Worm (Caenorhabditis elegans) whole organism, L4 larva: ENCODE measurements around the gene K01H12.4.

Experiments
- arid-1 ChIP-seq: fragments of 200-800 bp; sonication (Bioruptor generic); conservative IDR thresholded peaks from 2 replicates; pipeline ENCODE4 v1.3.6; 2022; ENCODE audit warnings: missing genetic modification reagents, missing genetic modification characterization, missing compliant biosample characterization
- ceh-20 ChIP-seq: fragments of 200-800 bp; sonication (Bioruptor generic); IDR thresholded peaks from 2 replicates; pipeline ENCODE4 v1.3.6; 2022; ENCODE audit warnings: missing genetic modification reagents, missing genetic modification characterization, missing compliant biosample characterization
- ceh-28 ChIP-seq: fragments of 150-350 bp; optimal IDR thresholded peaks from 2 replicates; lab custom pipeline; 2014; ENCODE audit warnings: missing biosample characterization, missing genetic modification reagents, missing genetic modification characterization
- cey-2 ChIP-seq: sonication (generic microtip); optimal IDR thresholded peaks from 3 replicates; lab custom pipeline; 2017; ENCODE audit warnings: missing genetic modification characterization, mild to moderate bottlenecking, missing compliant biosample characterization, antibody characterized with exemption, borderline replicate concordance; ENCODE audit not compliant: insufficient read depth
- ctbp-1 ChIP-seq: fragments of 200-800 bp; sonication (Bioruptor generic); IDR thresholded peaks from 2 replicates; pipeline ENCODE4 v1.3.6; 2022; ENCODE audit warnings: missing genetic modification reagents, missing genetic modification characterization, missing compliant biosample characterization
- daf-16 ChIP-seq, 3 experiments: sonication (generic microtip); optimal IDR thresholded peaks; 2 replicates each; lab custom pipeline; 2016 to 2017; ENCODE audit warnings: missing genetic modification characterization in 3 of 3, missing genetic modification reagents in 3 of 3, mild to moderate bottlenecking in 2 of 3, missing compliant biosample characterization in 2 of 3, missing biosample characterization in 1 of 3, moderate library complexity in 1 of 3
- daf-8 ChIP-seq: fragments of 200-800 bp; sonication (Bioruptor generic); IDR thresholded peaks from 2 replicates; pipeline ENCODE4 v1.3.6; 2022; ENCODE audit warnings: missing genetic modification characterization, missing compliant biosample characterization
- dmd-6 ChIP-seq: fragments of 200-800 bp; sonication (Bioruptor generic); IDR thresholded peaks from 2 replicates; pipeline ENCODE4 v1.3.6; 2022; ENCODE audit warnings: missing genetic modification reagents, missing genetic modification characterization, missing compliant biosample characterization
- dve-1 ChIP-seq: sonication (generic microtip); optimal IDR thresholded peaks from 2 replicates; lab custom pipeline; 2017; ENCODE audit warnings: antibody characterized with exemption, mild to moderate bottlenecking, missing genetic modification characterization, missing compliant biosample characterization; ENCODE audit not compliant: insufficient read depth
- hif-1 ChIP-seq, 2 experiments: sonication (generic microtip); optimal IDR thresholded peaks; 2 replicates each; lab custom pipeline; 2016 to 2017; ENCODE audit warnings: missing compliant biosample characterization in 2 of 2, missing genetic modification characterization in 2 of 2, missing genetic modification reagents in 2 of 2, missing genotype in 2 of 2, mild to moderate bottlenecking in 1 of 2
- hlh-11 ChIP-seq: fragments of 200-800 bp; sonication (Bioruptor generic); optimal IDR thresholded peaks from 2 replicates; lab custom pipeline; 2018; ENCODE audit warnings: mild to moderate bottlenecking, missing genetic modification characterization, missing compliant biosample characterization
- hlh-30 ChIP-seq: sonication (generic microtip); optimal IDR thresholded peaks from 2 replicates; lab custom pipeline; 2017; ENCODE audit warnings: antibody characterized with exemption, mild to moderate bottlenecking, missing genetic modification characterization, missing compliant biosample characterization; ENCODE audit not compliant: insufficient read depth
- hmg-1.1 ChIP-seq: fragments of 200-800 bp; sonication (Bioruptor generic); IDR thresholded peaks from 2 replicates; pipeline ENCODE4 v1.3.6; 2022; ENCODE audit warnings: missing genetic modification reagents, missing genetic modification characterization, missing compliant biosample characterization
- lin-15B ChIP-seq: fragments of 150-350 bp; sonication (generic microtip); optimal IDR thresholded peaks from 3 replicates; lab custom pipeline; 2014; ENCODE audit warnings: missing biosample characterization, missing genetic modification characterization
- lin-29 ChIP-seq: fragments of 200-800 bp; sonication (Bioruptor generic); IDR thresholded peaks from 2 replicates; pipeline ENCODE4 v1.3.6; 2022; ENCODE audit warnings: missing genetic modification reagents, missing genetic modification characterization, missing compliant biosample characterization
- lsy-2 ChIP-seq, 2 experiments: fragments of 150-350 bp in 1 of 2; sonication (generic microtip) in 1 of 2; optimal IDR thresholded peaks; 2 replicates each; lab custom pipeline; 2014 to 2017; ENCODE audit warnings: missing biosample characterization in 2 of 2, missing genetic modification characterization in 2 of 2
- madf-5 ChIP-seq, 2 experiments: fragments of 200-800 bp; sonication (Bioruptor generic); IDR thresholded peaks; 2 replicates each; pipeline ENCODE4 v1.3.6; 2022; ENCODE audit warnings: missing compliant biosample characterization in 2 of 2, missing genetic modification characterization in 2 of 2
- mdl-1 ChIP-seq, 2 experiments: fragments of 150-350 bp in 1 of 2; sonication (generic microtip) in 1 of 2; optimal IDR thresholded peaks; 2 replicates each; lab custom pipeline; 2014 to 2017; ENCODE audit warnings: missing biosample characterization in 2 of 2, missing genetic modification characterization in 2 of 2
- mep-1 ChIP-seq: fragments of 150-350 bp; sonication (generic microtip); optimal IDR thresholded peaks from 3 replicates; lab custom pipeline; 2014; ENCODE audit warnings: missing biosample characterization, missing genetic modification characterization
- nhr-10 ChIP-seq: fragments of 150-350 bp; optimal IDR thresholded peaks from 2 replicates; lab custom pipeline; 2014; ENCODE audit warnings: missing biosample characterization, missing genetic modification characterization
- nhr-102 ChIP-seq: sonication (generic microtip); optimal IDR thresholded peaks from 2 replicates; lab custom pipeline; 2016; ENCODE audit warnings: mild to moderate bottlenecking, missing genetic modification characterization, moderate library complexity, missing compliant biosample characterization
- nhr-25 ChIP-seq: sonication (generic microtip); optimal IDR thresholded peaks from 2 replicates; lab custom pipeline; 2017; ENCODE audit warnings: missing genetic modification characterization, mild to moderate bottlenecking, missing compliant biosample characterization, antibody characterized with exemption, moderate library complexity, borderline replicate concordance; ENCODE audit not compliant: insufficient read depth
- nhr-28 ChIP-seq: fragments of 150-350 bp; optimal IDR thresholded peaks from 2 replicates; lab custom pipeline; 2014; ENCODE audit warnings: missing biosample characterization, missing genetic modification characterization
- nhr-76 ChIP-seq: fragments of 150-350 bp; optimal IDR thresholded peaks from 2 replicates; lab custom pipeline; 2014; ENCODE audit warnings: missing biosample characterization, missing genetic modification characterization
- nhr-77 ChIP-seq: fragments of 150-350 bp; optimal IDR thresholded peaks from 2 replicates; lab custom pipeline; 2014; ENCODE audit warnings: missing biosample characterization, missing genetic modification characterization
- pha-4 ChIP-seq, 2 experiments: fragments of 150-350 bp in 1 of 2; fragments of 200-800 bp in 1 of 2; sonication (Bioruptor generic) in 1 of 2; IDR thresholded peaks in 1 of 2; optimal IDR thresholded peaks in 1 of 2; 2 replicates each; pipeline versions ENCODE4 v1.3.6 to Lab custom; 2014 to 2022; ENCODE audit warnings: missing genetic modification characterization in 2 of 2, missing genetic modification reagents in 2 of 2, missing biosample characterization in 1 of 2, missing compliant biosample characterization in 1 of 2
- pqm-1 ChIP-seq: sonication (generic microtip); optimal IDR thresholded peaks from 2 replicates; lab custom pipeline; 2017; ENCODE audit warnings: missing biosample characterization, missing genetic modification characterization
- rbr-2 ChIP-seq: sonication (generic microtip); optimal IDR thresholded peaks from 2 replicates; lab custom pipeline; 2016; ENCODE audit warnings: missing genotype, missing genetic modification characterization, missing compliant biosample characterization
- snpc-1.2 ChIP-seq: fragments of 200-800 bp; sonication (Bioruptor generic); IDR thresholded peaks from 2 replicates; pipeline ENCODE4 v1.3.6; 2022; ENCODE audit warnings: missing genetic modification reagents, missing genetic modification characterization, missing compliant biosample characterization
- zip-2 ChIP-seq: fragments of 150-350 bp; optimal IDR thresholded peaks from 2 replicates; lab custom pipeline; 2014; ENCODE audit warnings: missing biosample characterization, missing genetic modification characterization
- ztf-11 ChIP-seq: fragments of 150-350 bp; optimal IDR thresholded peaks from 2 replicates; lab custom pipeline; 2014; ENCODE audit warnings: missing biosample characterization, missing genetic modification characterization

K01H12.4 gene

DNA sequence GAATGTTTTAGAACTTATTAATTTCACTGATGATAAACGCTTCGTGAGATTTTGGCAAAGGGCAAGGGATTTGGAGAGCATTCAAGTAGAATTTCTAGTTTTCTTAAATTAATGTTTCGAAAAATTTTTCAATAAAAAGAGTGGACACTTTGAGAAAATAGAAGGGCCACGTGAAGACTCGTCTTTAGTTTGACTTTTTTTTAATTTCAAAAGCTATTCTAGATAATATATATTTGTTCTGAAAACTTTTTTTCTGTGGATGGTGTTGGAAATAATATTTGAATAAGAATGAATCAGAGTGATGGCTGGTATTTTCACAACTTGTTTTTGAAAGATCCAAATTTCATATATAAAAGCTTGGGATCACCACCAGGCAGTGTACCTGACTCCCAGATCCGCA lies 35.5 kb downstream of the K01H12.4 start, which contains the start of gene C28D4.8 (continued):
- TF ChIP-seq snpc-1.2 (GFP tag; lab: Robert Waterston, UW): no peak
- TF ChIP-seq, all 104 proteins: peak for 0

- TF ChIP-seq nhr-28 (tag; lab: Kevin White, UChicago) (peak; percentile 61), hif-1 (tag; optimal IDR thresholded peaks at IDR 0.05; lab: Kevin White, UChicago) (no peak), ztf-11 (tag; lab: Kevin White, UChicago) (no peak), zip-2 (no peak), daf-8 (GFP tag; lab: Robert Waterston, UW) (no peak)
These were observed 42.8 kb downstream of the K01H12.4 start for ce11 chrIV:9755713-9756112.

- TF ChIP-seq nhr-28 (tag; lab: Kevin White, UChicago) (peak; percentile 94), hmg-1.1 (GFP tag; lab: Robert Waterston, UW) (0 out of 2 replicates have a peak, but pooled peaks have one; percentile 15), lsy-2 (tag; optimal IDR thresholded peaks at IDR 0.05; lab: Kevin White, UChicago) (peak in 1 of 2 experiments; percentile 24), dve-1 (peak; percentile 89), lin-15B (tag; lab: Kevin White, UChicago) (no peak), ctbp-1 (GFP tag; lab: Robert Waterston, UW) (0 out of 2 replicates have a peak, but pooled peaks have one; percentile 44), nhr-102 (tag; lab: Kevin White, UChicago) (no peak), ceh-20 (no peak), hlh-30 (tag; lab: Kevin White, UChicago) (peak; percentile 73), rbr-2 (tag; lab: Kevin White, UChicago) (no peak), nhr-77 (tag; lab: Kevin White, UChicago) (peak; percentile 48), lin-29 (GFP tag; lab: Robert Waterston, UW) (no peak), cey-2 (tag; lab: Kevin White, UChicago) (peak; percentile 6), pqm-1 (tag; lab: Kevin White, UChicago) (peak; percentile 60), nhr-76 (tag; lab: Kevin White, UChicago) (no peak), madf-5 (GFP tag; IDR thresholded peaks at IDR 0.05; lab: Robert Waterston, UW) (no peak), arid-1 (GFP tag; lab: Robert Waterston, UW) (no peak), nhr-10 (tag; lab: Kevin White, UChicago) (peak; percentile 10), hlh-11 (tag; lab: Kevin White, UChicago) (peak; percentile 69), mep-1 (tag; lab: Kevin White, UChicago) (peak; percentile 39), mdl-1 (tag; optimal IDR thresholded peaks at IDR 0.05; lab: Kevin White, UChicago) (peak in 1 of 2 experiments; percentile 57), dmd-6 (GFP tag; lab: Robert Waterston, UW) (peak; percentile 71), nhr-25 (tag; lab: Kevin White, UChicago) (peak; percentile 11), daf-16 (GFP tag; optimal IDR thresholded peaks at IDR 0.05; lab: Kevin White, UChicago) (no peak), daf-16 (tag; optimal IDR thresholded peaks at IDR 0.05; lab: Kevin White, UChicago) (peak; percentile 56)
These were observed 44.0 kb downstream of the K01H12.4 start for ce11 chrIV:9756647-9757424.

ce11 chrIV:9757425-9757740 lies 44.5 kb downstream of the K01H12.4 start, which contains the start of gene nhr-97:
nhr-97 (plus strand) TSS chrIV:9757641.
- TF ChIP-seq ceh-28 (tag; lab: Kevin White, UChicago): no peak
- TF ChIP-seq pha-4 (GFP tag; IDR thresholded peaks at IDR 0.05; lab: Robert Waterston, UW): no peak
- TF ChIP-seq pha-4 (tag; optimal IDR thresholded peaks at IDR 0.05; lab: Kevin White, UChicago): no peak
- TF ChIP-seq ztf-11 (tag; lab: Kevin White, UChicago): no peak
- TF ChIP-seq ceh-20: no peak
